Worm (Caenorhabditis elegans) whole organism, midembryonic: ENCODE results near the gene nrps-1.

Source experiments
- T22C8.4 ChIP-seq: fragments of 200-800 bp; sonication (Bioruptor generic); IDR thresholded peaks from 2 replicates; pipeline ENCODE4 v1.3.6; 2022; ENCODE audit warnings: missing genetic modification characterization, missing compliant biosample characterization
- cog-1 ChIP-seq: sonication (generic microtip); optimal IDR thresholded peaks from 2 replicates; lab custom pipeline; 2016; ENCODE audit warnings: missing genetic modification characterization, missing compliant biosample characterization
- flt-1 ChIP-seq: fragments of 200-800 bp; sonication (Bioruptor generic); IDR thresholded peaks from 2 replicates; pipeline ENCODE4 v1.3.6; 2022; ENCODE audit warnings: missing genetic modification characterization, missing compliant biosample characterization
- klf-2 ChIP-seq: fragments of 200-800 bp; sonication (Bioruptor generic); conservative IDR thresholded peaks from 2 replicates; pipeline ENCODE4 v1.3.6; 2022; ENCODE audit warnings: missing genetic modification reagents, missing genetic modification characterization, missing compliant biosample characterization
- med-1 ChIP-seq: sonication (generic microtip); optimal IDR thresholded peaks from 2 replicates; lab custom pipeline; 2017; ENCODE audit warnings: missing genetic modification characterization, mild to moderate bottlenecking, missing compliant biosample characterization, antibody characterized with exemption, missing genetic modification reagents; ENCODE audit not compliant: insufficient read depth
- ref-1 ChIP-seq: fragments of 200-800 bp; sonication (Bioruptor generic); conservative IDR thresholded peaks from 2 replicates; pipeline ENCODE4 v1.3.6; 2022; ENCODE audit warnings: missing genetic modification reagents, missing genetic modification characterization, missing compliant biosample characterization
- tab-1 ChIP-seq: fragments of 200-800 bp; sonication (Bioruptor generic); IDR thresholded peaks from 2 replicates; pipeline ENCODE4 v1.3.6; 2022; ENCODE audit warnings: missing genetic modification characterization, missing compliant biosample characterization
- ztf-23 ChIP-seq: fragments of 200-800 bp; sonication (Bioruptor generic); IDR thresholded peaks from 2 replicates; pipeline ENCODE4 v1.3.6; 2022; ENCODE audit warnings: missing genetic modification reagents, missing genetic modification characterization, missing compliant biosample characterization
- ztf-29 ChIP-seq: fragments of 200-800 bp; sonication (Bioruptor generic); IDR thresholded peaks from 2 replicates; pipeline ENCODE4 v1.3.6; 2022; ENCODE audit warnings: missing genetic modification reagents, missing genetic modification characterization, missing compliant biosample characterization

The nrps-1 gene

ce11 chrIII:11544947-11545346, 10.5 kb downstream of the nrps-1 start:
- TF ChIP-seq klf-2 (GFP tag; lab: Robert Waterston, UW) = no peak
- no peak for TF ChIP-seq med-1 (GFP tag; lab: Kevin White, UChicago)
- TF ChIP-seq ztf-29 (GFP tag; lab: Robert Waterston, UW) = no peak
- no peak for TF ChIP-seq tab-1

ce11 chrIII:11548070-11548469, 13.6 kb downstream of the nrps-1 start, which contains the start of gene Y66D12A.13:
Y66D12A.13 (plus strand) TSS chrIII:11548370.
- TF ChIP-seq flt-1 (no peak), T22C8.4 (GFP tag; lab: Robert Waterston, UW) (no peak), med-1 (GFP tag; lab: Kevin White, UChicago) (no peak), ztf-29 (GFP tag; lab: Robert Waterston, UW) (no peak), klf-2 (GFP tag; lab: Robert Waterston, UW) (no peak), ztf-23 (GFP tag; lab: Robert Waterston, UW) (no peak), ref-1 (GFP tag; lab: Robert Waterston, UW) (no peak), tab-1 (no peak), cog-1 (tag; lab: Kevin White, UChicago) (no peak)

- no peak for TF ChIP-seq tab-1
- no peak for TF ChIP-seq ref-1 (GFP tag; lab: Robert Waterston, UW)
- TF ChIP-seq T22C8.4 (GFP tag; lab: Robert Waterston, UW) = no peak
Measured at ce11 chrIII:11554701-11555111, 20.2 kb downstream of the nrps-1 start.

- TF ChIP-seq cog-1 (tag; lab: Kevin White, UChicago) (no peak), klf-2 (GFP tag; lab: Robert Waterston, UW) (no peak), tab-1 (no peak), flt-1 (no peak), med-1 (GFP tag; lab: Kevin White, UChicago) (no peak), ztf-23 (GFP tag; lab: Robert Waterston, UW) (no peak), ztf-29 (GFP tag; lab: Robert Waterston, UW) (no peak)
Measured at ce11 chrIII:11556860-11557259, 22.4 kb downstream of the nrps-1 start.

- TF ChIP-seq tab-1 = 0 out of 2 replicates have a peak, but pooled peaks have one; percentile 37
- no peak for TF ChIP-seq cog-1 (tag; lab: Kevin White, UChicago)
- no peak for TF ChIP-seq T22C8.4 (GFP tag; lab: Robert Waterston, UW)
- TF ChIP-seq ztf-29 (GFP tag; lab: Robert Waterston, UW) = peak; percentile 93
- TF ChIP-seq ref-1 (GFP tag; lab: Robert Waterston, UW) = no peak
- TF ChIP-seq klf-2 (GFP tag; lab: Robert Waterston, UW) = no peak
Measured at ce11 chrIII:11558251-11558650, 23.8 kb downstream of the nrps-1 start.

ce11 chrIII:11559677-11560076, 25.2 kb downstream of the nrps-1 start:
- TF ChIP-seq flt-1 (no peak), tab-1 (no peak), ztf-29 (GFP tag; lab: Robert Waterston, UW) (no peak), med-1 (GFP tag; lab: Kevin White, UChicago) (no peak), klf-2 (GFP tag; lab: Robert Waterston, UW) (no peak), ztf-23 (GFP tag; lab: Robert Waterston, UW) (no peak), T22C8.4 (GFP tag; lab: Robert Waterston, UW) (no peak), cog-1 (tag; lab: Kevin White, UChicago) (no peak), ref-1 (GFP tag; lab: Robert Waterston, UW) (no peak)

ce11 chrIII:11560504-11561202, 26.2 kb downstream of the nrps-1 start, which contains the start of gene ztf-29:
ztf-29 (plus strand) TSS chrIII:11561152.
- TF ChIP-seq ztf-29 (GFP tag; lab: Robert Waterston, UW) = 0 out of 2 replicates have a peak, but pooled peaks have one; percentile 17
- TF ChIP-seq med-1 (GFP tag; lab: Kevin White, UChicago) = no peak
- TF ChIP-seq flt-1 = peak; percentile 60; the same call in 1 of the 2 replicates

- no peak for TF ChIP-seq ref-1 (GFP tag; lab: Robert Waterston, UW)
- TF ChIP-seq T22C8.4 (GFP tag; lab: Robert Waterston, UW) = no peak
- no peak for TF ChIP-seq klf-2 (GFP tag; lab: Robert Waterston, UW)
- no peak for TF ChIP-seq ztf-29 (GFP tag; lab: Robert Waterston, UW)
- no peak for TF ChIP-seq flt-1
- TF ChIP-seq med-1 (GFP tag; lab: Kevin White, UChicago) = no peak
- no peak for TF ChIP-seq tab-1
- TF ChIP-seq ztf-23 (GFP tag; lab: Robert Waterston, UW) = no peak
- no peak for TF ChIP-seq cog-1 (tag; lab: Kevin White, UChicago)
Measured at ce11 chrIII:11561597-11561996, 27.1 kb downstream of the nrps-1 start.

ce11 chrIII:11563417-11563949, 29.0 kb downstream of the nrps-1 start, which contains the start of gene Y66D12A.11:
Y66D12A.11 (plus strand) TSS chrIII:11563467.
- TF ChIP-seq med-1 (GFP tag; lab: Kevin White, UChicago) (no peak), ztf-29 (GFP tag; lab: Robert Waterston, UW) (no peak), cog-1 (tag; lab: Kevin White, UChicago) (no peak), ztf-23 (GFP tag; lab: Robert Waterston, UW) (no peak), klf-2 (GFP tag; lab: Robert Waterston, UW) (no peak), tab-1 (0 out of 2 replicates have a peak, but pooled peaks have one; percentile 55), ref-1 (GFP tag; lab: Robert Waterston, UW) (no peak)
